In the genomic region with DNA sequence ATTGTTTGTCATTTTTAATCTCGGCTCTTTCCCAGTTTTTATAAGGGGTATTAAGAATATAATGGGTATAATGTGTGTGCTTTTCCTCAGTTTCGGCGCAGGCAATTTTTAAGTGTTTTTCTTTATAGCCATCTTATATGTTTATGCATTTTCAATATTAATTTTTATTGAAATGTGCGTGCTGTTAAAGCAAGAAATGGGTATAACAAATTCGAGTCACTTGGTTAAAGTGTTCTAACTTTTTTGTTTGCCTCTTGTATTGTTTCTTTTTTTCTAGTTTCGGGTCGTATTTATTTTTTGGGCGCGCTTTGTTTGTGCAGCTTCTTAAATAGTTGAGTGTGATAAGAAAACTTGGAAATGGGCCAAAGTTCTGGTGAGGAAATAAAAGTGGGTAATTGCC, we compare ENCODE assay signal across 1 fruit fly cellular context.
TF ChIP-seq lines count a peak whose summit lies in the region.

No protein-coding gene starts in this region.

TF ChIP-seq in whole organism, embryonic, 481 proteins besides CTCF, POLR2A, EP300 and RAD21 (continued from another document):
- TF ChIP-seq CG2116 (GFP tag; optimal IDR thresholded peaks at IDR 0.05; lab: Kevin White, UChicago) (peak; percentile 27), zfh1 (GFP tag; IDR thresholded peaks at IDR 0.05; lab: Robert Waterston, UW) (peak; percentile 77), CG12236 (GFP tag; optimal IDR thresholded peaks at IDR 0.05; lab: Kevin White, UChicago) (peak; percentile 68), E2f2 (GFP tag; IDR thresholded peaks at IDR 0.05; lab: Robert Waterston, UW) (no peak; the same call in 1 of the 2 replicates), CG13287 (GFP tag; IDR thresholded peaks at IDR 0.05; lab: Robert Waterston, UW; ENCODE audit: partially characterized antibody) (no peak), CG10462 (GFP tag; optimal IDR thresholded peaks at IDR 0.05; lab: Kevin White, UChicago) (peak; percentile 28), CG7372 (GFP tag; IDR thresholded peaks at IDR 0.05; lab: Robert Waterston, UW) (no peak), croc (GFP tag; conservative IDR thresholded peaks at IDR 0.05; lab: Robert Waterston, UW) (peak; percentile 54), sisA (GFP tag; IDR thresholded peaks at IDR 0.05; lab: Robert Waterston, UW) (peak; percentile 60), Nf-YA (GFP tag; IDR thresholded peaks at IDR 0.05; lab: Robert Waterston, UW) (peak; percentile 49; the same call in 1 of the 2 replicates), dpn (GFP tag; optimal IDR thresholded peaks at IDR 0.05; lab: Kevin White, UChicago) (peak; percentile 31 to 55), Gsc (GFP tag; IDR thresholded peaks at IDR 0.05; lab: Robert Waterston, UW) (no peak), CG12299 (tag; optimal IDR thresholded peaks at IDR 0.05; lab: Kevin White, UChicago) (peak; percentile 45), CG2120 (GFP tag; optimal IDR thresholded peaks at IDR 0.05; lab: Kevin White, UChicago) (peak; percentile 35), TFAM (GFP tag; optimal IDR thresholded peaks at IDR 0.05; lab: Kevin White, UChicago) (no peak), Meics (GFP tag; optimal IDR thresholded peaks at IDR 0.05; lab: Kevin White, UChicago) (peak; percentile 48), CG7556 (GFP tag; optimal IDR thresholded peaks at IDR 0.05; lab: Kevin White, UChicago) (peak; percentile 52), Atf-2 (GFP tag; optimal IDR thresholded peaks at IDR 0.05; lab: Kevin White, UChicago) (peak; percentile 28), CG17359 (tag; optimal IDR thresholded peaks at IDR 0.05; lab: Kevin White, UChicago) (peak; percentile 73), CG15479 (GFP tag; optimal IDR thresholded peaks at IDR 0.05; lab: Kevin White, UChicago) (no peak), CG11085 (GFP tag; IDR thresholded peaks at IDR 0.05; lab: Robert Waterston, UW) (no peak), ci (GFP tag; IDR thresholded peaks at IDR 0.05; lab: Robert Waterston, UW) (peak; percentile 72), CG30020 (tag; optimal IDR thresholded peaks at IDR 0.05; lab: Kevin White, UChicago) (no peak), HHEX (GFP tag; optimal IDR thresholded peaks at IDR 0.05; lab: Kevin White, UChicago) (peak; percentile 35), br (optimal IDR thresholded peaks at IDR 0.05; lab: Kevin White, UChicago) (no peak), CG5245 (GFP tag; optimal IDR thresholded peaks at IDR 0.05; lab: Kevin White, UChicago) (peak; percentile 61), CG11560 (tag; IDR thresholded peaks at IDR 0.05; lab: Robert Waterston, UW) (no peak), pros (GFP tag; optimal IDR thresholded peaks at IDR 0.05; lab: Kevin White, UChicago) (no peak), jing (GFP tag; optimal IDR thresholded peaks at IDR 0.05; lab: Kevin White, UChicago) (no peak), C15 (GFP tag; IDR thresholded peaks at IDR 0.05; lab: Robert Waterston, UW) (no peak), MESR4 (GFP tag; optimal IDR thresholded peaks at IDR 0.05; lab: Kevin White, UChicago) (no peak), CrebB (tag; optimal IDR thresholded peaks at IDR 0.05; lab: Kevin White, UChicago) (no peak), PHDP (tag; optimal IDR thresholded peaks at IDR 0.05; lab: Kevin White, UChicago) (peak; percentile 60), eyg (GFP tag; optimal IDR thresholded peaks at IDR 0.05; lab: Kevin White, UChicago) (no peak), vvl (GFP tag; IDR thresholded peaks at IDR 0.05; lab: Robert Waterston, UW) (peak; percentile 72), CG42726 (GFP tag; IDR thresholded peaks at IDR 0.05; lab: Robert Waterston, UW; ENCODE audit: partially characterized antibody) (no peak), tgo (GFP tag; IDR thresholded peaks at IDR 0.05; lab: Robert Waterston, UW) (0 out of 3 replicates have a peak, but pooled peaks have one; percentile 40), CG6813 (GFP tag; optimal IDR thresholded peaks at IDR 0.05; lab: Kevin White, UChicago) (peak; percentile 56), Taf1 (GFP tag; IDR thresholded peaks at IDR 0.05; lab: Robert Waterston, UW) (no peak), CG14014 (GFP tag; IDR thresholded peaks at IDR 0.05; lab: Robert Waterston, UW) (no peak), CG2129 (GFP tag; IDR thresholded peaks at IDR 0.05; lab: Robert Waterston, UW; ENCODE audit: partially characterized antibody) (no peak), CG16813 (GFP tag; IDR thresholded peaks at IDR 0.05; lab: Robert Waterston, UW; ENCODE audit: partially characterized antibody) (no peak), CG6689 (GFP tag; IDR thresholded peaks at IDR 0.05; lab: Robert Waterston, UW) (peak; percentile 58), Sin3A (optimal IDR thresholded peaks at IDR 0.05; lab: Kevin White, UChicago) (no peak), row (GFP tag; IDR thresholded peaks at IDR 0.05; lab: Robert Waterston, UW) (peak; percentile 74), CG4707 (GFP tag; optimal IDR thresholded peaks at IDR 0.05; lab: Kevin White, UChicago) (peak; percentile 70), insv (GFP tag; optimal IDR thresholded peaks at IDR 0.05; lab: Kevin White, UChicago) (no peak), CG7745 (tag; optimal IDR thresholded peaks at IDR 0.05; lab: Kevin White, UChicago) (no peak), CG18011 (GFP tag; optimal IDR thresholded peaks at IDR 0.05; lab: Kevin White, UChicago) (no peak), CG4404 (GFP tag; IDR thresholded peaks at IDR 0.05; lab: Robert Waterston, UW) (no peak), disco-r (GFP tag; optimal IDR thresholded peaks at IDR 0.05; lab: Kevin White, UChicago) (peak; percentile 10), CG6272 (GFP tag; IDR thresholded peaks at IDR 0.05; lab: Robert Waterston, UW) (no peak), CG1832 (GFP tag; optimal IDR thresholded peaks at IDR 0.05; lab: Kevin White, UChicago) (no peak), Ptx1 (GFP tag; IDR thresholded peaks at IDR 0.05; lab: Robert Waterston, UW) (peak; percentile 49; the same call in 1 of the 2 replicates), H2.0 (GFP tag; IDR thresholded peaks at IDR 0.05; lab: Robert Waterston, UW) (peak; percentile 19; the same call in 1 of the 2 replicates), Antp (GFP tag; optimal IDR thresholded peaks at IDR 0.05; lab: Kevin White, UChicago) (peak; percentile 31), caup (GFP tag; optimal IDR thresholded peaks at IDR 0.05; lab: Kevin White, UChicago; ENCODE audit: severe bottlenecking) (peak; percentile 2), Jarid2 (GFP tag; optimal IDR thresholded peaks at IDR 0.05; lab: Kevin White, UChicago) (peak; percentile 22), Bdp1 (GFP tag; optimal IDR thresholded peaks at IDR 0.05; lab: Kevin White, UChicago) (peak; percentile 40), Abd-B (GFP tag; optimal IDR thresholded peaks at IDR 0.05; lab: Kevin White, UChicago) (peak; percentile 28), CG15073 (GFP tag; optimal IDR thresholded peaks at IDR 0.05; lab: Kevin White, UChicago) (no peak), dati (GFP tag; IDR thresholded peaks at IDR 0.05; lab: Robert Waterston, UW) (no peak), tap (tag; optimal IDR thresholded peaks at IDR 0.05; lab: Kevin White, UChicago) (no peak), CG10543 (GFP tag; optimal IDR thresholded peaks at IDR 0.05; lab: Kevin White, UChicago) (no peak)
TF ChIP-seq in whole organism, embryonic: peak in this region for 255.
